Fruit fly (Drosophila melanogaster): ENCODE data around the gene Ogdh.

Gene Ogdh

DNA sequence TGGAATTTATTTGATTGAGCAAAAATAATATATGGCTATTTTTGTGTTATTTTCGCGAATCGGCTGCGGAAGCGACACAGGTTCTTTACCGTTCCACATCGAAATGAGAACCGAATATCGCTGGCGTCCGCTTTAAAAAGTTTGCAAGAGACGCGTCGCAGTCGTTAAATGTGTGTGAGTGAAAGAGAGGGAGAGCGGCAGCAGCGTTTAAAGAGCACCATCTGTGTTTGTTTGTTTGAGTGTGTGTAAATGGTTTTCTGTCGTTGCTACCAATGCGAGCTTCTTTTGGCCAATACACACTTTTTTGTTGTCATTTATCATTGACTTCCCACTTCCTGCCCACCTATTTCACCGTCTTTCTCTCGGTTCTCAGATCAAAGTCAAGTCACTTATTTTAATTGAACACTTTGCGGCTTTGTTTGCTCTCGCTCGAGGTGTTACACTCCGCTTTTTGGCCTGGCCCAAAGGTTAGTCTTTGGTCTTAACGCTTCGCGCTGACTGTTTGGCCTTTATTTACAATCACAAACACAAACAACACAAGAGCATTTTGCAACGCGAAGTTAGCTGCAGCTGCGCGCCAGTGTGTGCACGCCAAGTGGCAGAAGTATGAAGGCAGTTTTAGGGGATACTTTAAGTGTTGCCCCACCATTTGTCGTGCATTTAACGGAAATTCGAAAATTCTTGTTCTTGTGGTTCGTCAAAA lies 57.5 kb downstream of the Ogdh start, which contains the start of gene CG3764 (continued):
- TF ChIP-seq GATAd (GFP tag; optimal IDR thresholded peaks at IDR 0.05) (no peak), dmrt93B (GFP tag; optimal IDR thresholded peaks at IDR 0.05) (peak; percentile 79), psq (GFP tag; optimal IDR thresholded peaks at IDR 0.05) (peak; percentile 61), h (GFP tag; optimal IDR thresholded peaks at IDR 0.05) (peak; percentile 75)

dm6 chr3L:17015663-17016575 lies 61.3 kb downstream of the Ogdh start, which contains the start of the genes CG6664 and CG7728:
Gene CG6664, minus strand, starts transcription at chr3L:17016180.
Gene CG7728, plus strand, starts transcription at chr3L:17016536.
- TF ChIP-seq psq (GFP tag; optimal IDR thresholded peaks at IDR 0.05): peak; percentile 47
- TF ChIP-seq Mio (GFP tag; optimal IDR thresholded peaks at IDR 0.05): no peak
- TF ChIP-seq CG9705 (GFP tag; optimal IDR thresholded peaks at IDR 0.05): no peak
- TF ChIP-seq GATAd (GFP tag; optimal IDR thresholded peaks at IDR 0.05): no peak
- TF ChIP-seq Jra (GFP tag; optimal IDR thresholded peaks at IDR 0.05): no peak
- TF ChIP-seq Hnf4 (GFP tag; optimal IDR thresholded peaks at IDR 0.05): no peak
- TF ChIP-seq Rel (GFP tag; optimal IDR thresholded peaks at IDR 0.05): no peak
- peak; percentile 40 for TF ChIP-seq Rel (tag; optimal IDR thresholded peaks at IDR 0.05)
- no peak for TF ChIP-seq CG32264 (GFP tag; optimal IDR thresholded peaks at IDR 0.05)
- no peak for TF ChIP-seq dsf (GFP tag; optimal IDR thresholded peaks at IDR 0.05; ENCODE audit: borderline replicate concordance)
- peak; percentile 34 for TF ChIP-seq h (GFP tag; optimal IDR thresholded peaks at IDR 0.05)
- TF ChIP-seq dmrt93B (GFP tag; optimal IDR thresholded peaks at IDR 0.05): peak; percentile 50
- TF ChIP-seq br (GFP tag; optimal IDR thresholded peaks at IDR 0.05): peak; percentile 5
- TF ChIP-seq Myc (optimal IDR thresholded peaks at IDR 0.05): peak; percentile 23
- TF ChIP-seq tai (GFP tag; optimal IDR thresholded peaks at IDR 0.05): no peak
- TF ChIP-seq Dfd (GFP tag; optimal IDR thresholded peaks at IDR 0.05): no peak
- peak; percentile 84 for TF ChIP-seq woc (GFP tag; optimal IDR thresholded peaks at IDR 0.05)
- no peak for TF ChIP-seq N (GFP tag; optimal IDR thresholded peaks at IDR 0.05)
- TF ChIP-seq foxo (GFP tag; optimal IDR thresholded peaks at IDR 0.05): peak in 1 of 2 experiments; percentile 72
- TF ChIP-seq sv (GFP tag; optimal IDR thresholded peaks at IDR 0.05): peak; percentile 38
- TF ChIP-seq jim (GFP tag; optimal IDR thresholded peaks at IDR 0.05): peak; percentile 4
- no peak for TF ChIP-seq Abd-B (GFP tag; optimal IDR thresholded peaks at IDR 0.05)
- TF ChIP-seq brk (GFP tag; optimal IDR thresholded peaks at IDR 0.05): no peak
- TF ChIP-seq ey (GFP tag; optimal IDR thresholded peaks at IDR 0.05): peak; percentile 47
- TF ChIP-seq Hr83 (GFP tag; optimal IDR thresholded peaks at IDR 0.05; ENCODE audit: poor library complexity, severe bottlenecking): peak; percentile 15
- no peak for TF ChIP-seq pan (optimal IDR thresholded peaks at IDR 0.05)
- TF ChIP-seq CrebA (GFP tag; optimal IDR thresholded peaks at IDR 0.05; ENCODE audit: borderline replicate concordance): no peak
- TF ChIP-seq Vsx2 (GFP tag; optimal IDR thresholded peaks at IDR 0.05; ENCODE audit: partially characterized antibody): no peak
- no peak for TF ChIP-seq dl (GFP tag; optimal IDR thresholded peaks at IDR 0.05; ENCODE audit: insufficient read depth in 1 of 2, partially characterized antibody in 2 of 2)
- TF ChIP-seq Sp1 (GFP tag; optimal IDR thresholded peaks at IDR 0.05): peak; percentile 56
- TF ChIP-seq OdsH (GFP tag; optimal IDR thresholded peaks at IDR 0.05): peak; percentile 44
- peak; percentile 66 for TF ChIP-seq HLH106 (tag; optimal IDR thresholded peaks at IDR 0.05)
- no peak for TF ChIP-seq Hr78 (GFP tag; optimal IDR thresholded peaks at IDR 0.05)
- peak; percentile 9 for TF ChIP-seq rgr (GFP tag; optimal IDR thresholded peaks at IDR 0.05)

DNA sequence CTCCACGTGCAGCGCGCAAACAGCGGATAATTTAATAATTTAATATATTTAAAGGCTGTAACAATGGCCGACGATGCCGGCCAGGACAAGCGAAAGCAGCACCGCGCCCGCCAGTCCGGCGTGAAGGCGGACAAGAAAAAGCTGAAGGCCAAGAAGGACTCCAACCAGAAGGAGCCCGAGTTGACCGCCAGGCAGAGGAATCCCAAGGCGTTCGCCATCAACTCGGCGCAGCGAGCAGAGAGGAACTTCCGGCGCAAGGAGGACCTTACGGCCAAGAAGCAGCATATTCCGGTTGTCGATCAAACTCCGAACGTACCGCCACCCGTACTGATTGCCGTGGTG lies 61.9 kb downstream of the Ogdh start:
- TF ChIP-seq pan (optimal IDR thresholded peaks at IDR 0.05): no peak
- TF ChIP-seq Myc (optimal IDR thresholded peaks at IDR 0.05): no peak
- TF ChIP-seq Mio (GFP tag; optimal IDR thresholded peaks at IDR 0.05): no peak
- no peak for TF ChIP-seq sv (GFP tag; optimal IDR thresholded peaks at IDR 0.05)
- TF ChIP-seq Jra (GFP tag; optimal IDR thresholded peaks at IDR 0.05): no peak
- TF ChIP-seq Sp1 (GFP tag; optimal IDR thresholded peaks at IDR 0.05): no peak
- no peak for TF ChIP-seq N (GFP tag; optimal IDR thresholded peaks at IDR 0.05)
- no peak for TF ChIP-seq OdsH (GFP tag; optimal IDR thresholded peaks at IDR 0.05)
- TF ChIP-seq Dfd (GFP tag; optimal IDR thresholded peaks at IDR 0.05): no peak
- no peak for TF ChIP-seq dl (GFP tag; optimal IDR thresholded peaks at IDR 0.05; ENCODE audit: insufficient read depth in 1 of 2, partially characterized antibody in 2 of 2)

All from whole organism, wandering third instar larva.